Worm (Caenorhabditis elegans) whole organism, L4/young adult: Measurements from ENCODE around the gene T26G10.4.
A peak's percentile ranks its signal among the peaks of the same experiment; 100 is the strongest.

Experiments
- W03F9.2 ChIP-seq: fragments of 150-350 bp; optimal IDR thresholded peaks from 2 replicates; lab custom pipeline; 2014; ENCODE audit warnings: missing biosample characterization, missing genetic modification characterization
- dao-5 ChIP-seq: sonication (generic microtip); optimal IDR thresholded peaks from 2 replicates; lab custom pipeline; 2016; ENCODE audit warnings: missing genotype, missing genetic modification characterization, moderate library complexity, missing compliant biosample characterization
- him-1 ChIP-seq: sonication (generic microtip); optimal IDR thresholded peaks from 2 replicates; lab custom pipeline; 2016; ENCODE audit warnings: missing genotype, missing genetic modification reagents, missing genetic modification characterization, missing compliant biosample characterization

T26G10.4 gene

ce11 chrIII:9434999-9435398 lies 14.7 kb downstream of the T26G10.4 start:
- TF ChIP-seq W03F9.2 (no peak), dao-5 (tag; lab: Kevin White, UChicago) (no peak), him-1 (tag; lab: Kevin White, UChicago) (no peak)

- TF ChIP-seq W03F9.2 (no peak), him-1 (tag; lab: Kevin White, UChicago) (no peak), dao-5 (tag; lab: Kevin White, UChicago) (no peak)
Observed at ce11 chrIII:9439399-9439798, 19.1 kb downstream of the T26G10.4 start, which contains the start of gene F54C8.1. Gene F54C8.1 (plus strand): TSS chrIII:9439699.

ce11 chrIII:9441133-9441532 lies 20.8 kb downstream of the T26G10.4 start, which contains the start of gene emb-30:
Gene emb-30 (minus strand): TSS chrIII:9441460.
- TF ChIP-seq W03F9.2 (no peak), him-1 (tag; lab: Kevin White, UChicago) (no peak), dao-5 (tag; lab: Kevin White, UChicago) (no peak)

ce11 chrIII:9442846-9443245 lies 22.5 kb downstream of the T26G10.4 start:
- TF ChIP-seq W03F9.2, result no peak
- no peak for TF ChIP-seq him-1 (tag; lab: Kevin White, UChicago)
- no peak for TF ChIP-seq dao-5 (tag; lab: Kevin White, UChicago)

ce11 chrIII:9443417-9444027 lies 23.2 kb downstream of the T26G10.4 start, which contains the start of gene pir-2:
Gene pir-2 (minus strand): TSS chrIII:9443634.
- TF ChIP-seq W03F9.2 (peak; percentile 52), dao-5 (tag; lab: Kevin White, UChicago) (no peak)

- TF ChIP-seq him-1 (tag; lab: Kevin White, UChicago), result no peak
- no peak for TF ChIP-seq dao-5 (tag; lab: Kevin White, UChicago)
- TF ChIP-seq W03F9.2, result no peak
Observed at ce11 chrIII:9449831-9450230, 29.5 kb downstream of the T26G10.4 start, which contains the start of gene F54C8.6. Gene F54C8.6 (minus strand): TSS chrIII:9449931.

- TF ChIP-seq him-1 (tag; lab: Kevin White, UChicago), result no peak
- TF ChIP-seq dao-5 (tag; lab: Kevin White, UChicago), result no peak
Observed at ce11 chrIII:9450933-9451332, 30.6 kb downstream of the T26G10.4 start.

- TF ChIP-seq dao-5 (tag; lab: Kevin White, UChicago) (no peak), W03F9.2 (no peak), him-1 (tag; lab: Kevin White, UChicago) (no peak)
Observed at ce11 chrIII:9453962-9454361, 33.6 kb downstream of the T26G10.4 start, which contains the start of gene F54C8.7. Gene F54C8.7 (minus strand): TSS chrIII:9454062.

ce11 chrIII:9454730-9455129 lies 34.4 kb downstream of the T26G10.4 start:
- no peak for TF ChIP-seq W03F9.2
- TF ChIP-seq dao-5 (tag; lab: Kevin White, UChicago), result no peak
- no peak for TF ChIP-seq him-1 (tag; lab: Kevin White, UChicago)

- TF ChIP-seq him-1 (tag; lab: Kevin White, UChicago) (peak; percentile 8), dao-5 (tag; lab: Kevin White, UChicago) (no peak), W03F9.2 (peak; percentile 94)
Observed at ce11 chrIII:9455980-9456658, 35.8 kb downstream of the T26G10.4 start, which contains the start of the genes rheb-1 and spk-1. Gene rheb-1 (minus strand): TSS chrIII:9456030. Gene spk-1 (plus strand): TSS chrIII:9456608.

- TF ChIP-seq him-1 (tag; lab: Kevin White, UChicago) (no peak), dao-5 (tag; lab: Kevin White, UChicago) (no peak), W03F9.2 (no peak)
Observed at ce11 chrIII:9457192-9458103, 37.1 kb downstream of the T26G10.4 start.

ce11 chrIII:9461894-9462784 lies 41.8 kb downstream of the T26G10.4 start:
- no peak for TF ChIP-seq him-1 (tag; lab: Kevin White, UChicago)
- TF ChIP-seq W03F9.2, result no peak
